Fruit fly (Drosophila melanogaster) Kc167 (cell line): Measurements from ENCODE around the gene CG31191.

Experiments used
- Myc ChIP-seq: fragments of >200 bp; optimal IDR thresholded peaks from 2 replicates; lab custom pipeline; 2017; ENCODE audit warnings: missing external identifiers
- h ChIP-seq: fragments of >200 bp; optimal IDR thresholded peaks from 3 replicates; lab custom pipeline; 2018; ENCODE audit warnings: missing external identifiers
- insv ChIP-seq: fragments of >200 bp; optimal IDR thresholded peaks from 3 replicates; lab custom pipeline; 2018; ENCODE audit warnings: missing external identifiers

DNA sequence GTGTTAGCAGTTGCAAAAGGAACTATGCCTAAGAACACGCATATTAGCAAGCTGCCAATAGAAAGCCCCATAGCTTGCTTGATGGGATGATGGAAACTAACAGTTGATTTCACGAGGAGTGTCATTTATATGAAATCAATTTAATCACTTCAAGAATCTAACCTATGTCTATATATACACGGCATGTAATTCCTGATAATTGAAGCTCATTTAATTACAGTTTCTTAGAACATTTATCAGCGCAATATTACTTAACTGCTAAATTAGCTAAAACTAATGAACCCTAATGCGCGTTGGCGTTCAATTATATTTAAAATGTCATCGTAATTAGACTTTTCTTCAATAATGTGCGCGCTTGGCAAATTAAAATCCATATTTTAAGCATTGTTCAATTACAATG lies 39.9 kb downstream of the CG31191 start, which contains the start of gene TotX:
- TF ChIP-seq Myc, result no peak
- TF ChIP-seq insv, result no peak
- no peak for TF ChIP-seq h (lab: Kevin White, UChicago)
